Worm (Caenorhabditis elegans) whole organism, midembryonic: ENCODE results near the gene taf-3.
A peak's percentile ranks its signal among the peaks of the same experiment; 100 is the strongest.

ENCODE experiments used
- T22C8.4 ChIP-seq: fragments of 200-800 bp; sonication (Bioruptor generic); IDR thresholded peaks from 2 replicates; pipeline ENCODE4 v1.3.6; 2022; ENCODE audit warnings: missing genetic modification characterization, missing compliant biosample characterization
- cog-1 ChIP-seq: sonication (generic microtip); optimal IDR thresholded peaks from 2 replicates; lab custom pipeline; 2016; ENCODE audit warnings: missing genetic modification characterization, missing compliant biosample characterization
- flt-1 ChIP-seq: fragments of 200-800 bp; sonication (Bioruptor generic); IDR thresholded peaks from 2 replicates; pipeline ENCODE4 v1.3.6; 2022; ENCODE audit warnings: missing genetic modification characterization, missing compliant biosample characterization
- klf-2 ChIP-seq: fragments of 200-800 bp; sonication (Bioruptor generic); conservative IDR thresholded peaks from 2 replicates; pipeline ENCODE4 v1.3.6; 2022; ENCODE audit warnings: missing genetic modification reagents, missing genetic modification characterization, missing compliant biosample characterization
- med-1 ChIP-seq: sonication (generic microtip); optimal IDR thresholded peaks from 2 replicates; lab custom pipeline; 2017; ENCODE audit warnings: missing genetic modification characterization, mild to moderate bottlenecking, missing compliant biosample characterization, antibody characterized with exemption, missing genetic modification reagents; ENCODE audit not compliant: insufficient read depth
- ref-1 ChIP-seq: fragments of 200-800 bp; sonication (Bioruptor generic); conservative IDR thresholded peaks from 2 replicates; pipeline ENCODE4 v1.3.6; 2022; ENCODE audit warnings: missing genetic modification reagents, missing genetic modification characterization, missing compliant biosample characterization
- tab-1 ChIP-seq: fragments of 200-800 bp; sonication (Bioruptor generic); IDR thresholded peaks from 2 replicates; pipeline ENCODE4 v1.3.6; 2022; ENCODE audit warnings: missing genetic modification characterization, missing compliant biosample characterization
- ztf-23 ChIP-seq: fragments of 200-800 bp; sonication (Bioruptor generic); IDR thresholded peaks from 2 replicates; pipeline ENCODE4 v1.3.6; 2022; ENCODE audit warnings: missing genetic modification reagents, missing genetic modification characterization, missing compliant biosample characterization
- ztf-29 ChIP-seq: fragments of 200-800 bp; sonication (Bioruptor generic); IDR thresholded peaks from 2 replicates; pipeline ENCODE4 v1.3.6; 2022; ENCODE audit warnings: missing genetic modification reagents, missing genetic modification characterization, missing compliant biosample characterization

Gene taf-3

DNA sequence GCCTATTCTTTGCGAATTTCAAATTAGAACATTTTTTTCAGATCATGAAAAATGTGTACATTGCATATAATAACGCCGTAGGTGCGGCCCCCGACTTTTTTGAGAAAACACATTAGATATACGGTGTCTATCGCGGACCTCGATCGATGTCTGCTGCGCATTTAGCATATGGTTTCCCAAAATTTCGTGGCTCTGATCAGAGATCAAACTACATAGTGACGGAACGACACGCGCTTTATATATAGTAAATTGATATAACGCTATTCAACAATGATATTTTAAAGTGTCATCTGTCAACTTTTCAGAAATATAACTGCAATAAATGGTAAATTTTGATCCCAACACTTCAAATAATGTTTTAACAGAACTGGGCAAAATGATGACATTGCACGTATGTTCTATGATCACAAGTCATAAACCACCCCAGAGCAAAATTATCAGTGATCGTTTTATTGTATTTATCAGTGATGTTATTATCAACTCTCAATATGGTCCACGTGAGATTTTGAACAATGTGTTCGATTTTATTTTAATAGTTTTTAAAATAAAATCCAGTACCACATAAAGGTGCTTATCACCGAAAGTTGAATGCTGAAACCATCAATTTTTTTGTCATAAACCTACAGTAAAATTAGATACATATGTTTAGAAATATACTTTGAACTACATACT is 14.1 kb downstream of the taf-3 start:
- TF ChIP-seq cog-1 (tag; lab: Kevin White, UChicago) (no peak), ztf-23 (no peak), flt-1 (GFP tag; lab: Robert Waterston, UW) (no peak), klf-2 (GFP tag; lab: Robert Waterston, UW) (no peak), ztf-29 (GFP tag; lab: Robert Waterston, UW) (no peak), ref-1 (GFP tag; lab: Robert Waterston, UW) (no peak), T22C8.4 (GFP tag; lab: Robert Waterston, UW) (no peak), med-1 (GFP tag; lab: Kevin White, UChicago) (no peak), tab-1 (GFP tag; lab: Robert Waterston, UW) (no peak)

DNA sequence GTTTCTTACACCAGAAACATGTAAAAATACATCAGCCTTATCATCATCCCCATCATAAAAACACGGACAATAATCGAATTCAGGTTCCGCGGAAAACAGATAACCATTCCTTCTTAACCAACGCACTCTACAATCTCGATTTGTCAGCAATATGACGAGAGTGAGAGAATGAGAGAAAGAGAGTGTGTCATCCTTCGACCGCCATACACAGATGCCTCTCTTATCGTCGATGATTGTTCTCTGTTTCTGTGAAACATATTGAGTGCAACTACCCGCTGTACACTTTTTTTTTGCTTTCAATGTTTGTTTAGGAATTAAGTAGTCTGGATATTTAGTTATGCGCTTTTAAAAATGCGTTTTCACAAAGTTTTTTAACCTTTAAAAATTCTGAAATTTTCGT is 16.8 kb downstream of the taf-3 start:
- TF ChIP-seq tab-1 (GFP tag; lab: Robert Waterston, UW) (no peak), ztf-29 (GFP tag; lab: Robert Waterston, UW) (no peak), med-1 (GFP tag; lab: Kevin White, UChicago) (no peak), ref-1 (GFP tag; lab: Robert Waterston, UW) (no peak), ztf-23 (no peak), klf-2 (GFP tag; lab: Robert Waterston, UW) (no peak), T22C8.4 (GFP tag; lab: Robert Waterston, UW) (no peak), cog-1 (tag; lab: Kevin White, UChicago) (no peak), flt-1 (GFP tag; lab: Robert Waterston, UW) (no peak)

DNA sequence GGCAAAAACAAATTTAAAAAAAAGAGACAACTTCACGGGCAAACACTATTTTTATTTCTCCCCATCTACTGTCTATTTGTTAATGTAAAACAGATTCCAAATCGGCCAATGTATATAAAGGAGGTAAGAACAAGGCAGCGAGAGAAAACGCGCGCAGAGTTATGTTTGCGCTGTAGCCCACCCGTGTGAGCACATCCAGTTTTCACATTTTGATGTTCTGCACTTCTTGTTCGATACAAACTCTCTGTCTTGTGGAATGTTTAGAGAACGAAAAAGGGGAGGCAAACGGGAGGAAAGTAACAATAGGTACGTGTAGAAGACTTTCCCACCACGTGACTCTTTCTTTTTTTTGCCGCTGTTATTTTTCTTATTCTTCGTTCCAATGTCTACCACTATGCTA is 20.3 kb downstream of the taf-3 start:
- TF ChIP-seq ztf-29 (GFP tag; lab: Robert Waterston, UW) (no peak), ref-1 (GFP tag; lab: Robert Waterston, UW) (no peak), tab-1 (GFP tag; lab: Robert Waterston, UW) (no peak), cog-1 (tag; lab: Kevin White, UChicago) (no peak), flt-1 (GFP tag; lab: Robert Waterston, UW) (no peak), med-1 (GFP tag; lab: Kevin White, UChicago) (no peak), T22C8.4 (GFP tag; lab: Robert Waterston, UW) (no peak), klf-2 (GFP tag; lab: Robert Waterston, UW) (no peak), ztf-23 (no peak)

DNA sequence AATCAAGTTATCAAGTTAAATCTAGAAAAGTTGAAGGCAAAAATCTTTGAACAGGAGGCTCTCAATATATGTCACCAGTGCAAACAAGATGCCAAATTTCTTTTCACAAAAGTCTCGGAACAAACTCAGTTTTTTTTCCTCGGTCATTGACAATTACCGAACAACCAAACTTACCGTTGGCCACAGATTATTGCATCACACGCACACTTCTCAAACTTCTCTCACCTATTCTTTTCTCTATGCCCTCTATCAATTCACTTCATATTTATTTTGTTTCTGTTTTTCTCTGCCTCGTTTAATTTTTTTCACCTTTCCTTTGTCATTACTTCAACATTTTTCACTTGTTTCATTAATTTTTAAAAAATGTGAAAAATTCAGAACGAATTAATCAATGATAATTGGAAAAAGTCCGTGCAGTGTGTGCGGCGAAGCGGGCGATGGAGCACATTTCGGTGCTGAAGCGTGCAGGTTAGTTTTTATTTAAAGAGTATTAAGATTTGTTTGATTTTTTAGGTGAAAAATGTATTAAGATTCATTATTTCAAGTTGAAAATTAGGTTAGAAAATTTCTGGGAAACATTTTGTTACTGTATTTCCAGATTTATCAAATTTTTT is 22.5 kb downstream of the taf-3 start, which contains the start of gene nhr-28:
Gene nhr-28, plus strand, starts transcription at position 379 of the 614 bp plus-strand sequence.
- TF ChIP-seq T22C8.4 (GFP tag; lab: Robert Waterston, UW) (no peak), klf-2 (GFP tag; lab: Robert Waterston, UW) (no peak), ztf-29 (GFP tag; lab: Robert Waterston, UW) (no peak), ref-1 (GFP tag; lab: Robert Waterston, UW) (no peak), cog-1 (tag; lab: Kevin White, UChicago) (no peak), ztf-23 (no peak), flt-1 (GFP tag; lab: Robert Waterston, UW) (no peak), med-1 (GFP tag; lab: Kevin White, UChicago) (no peak), tab-1 (GFP tag; lab: Robert Waterston, UW) (no peak)

DNA sequence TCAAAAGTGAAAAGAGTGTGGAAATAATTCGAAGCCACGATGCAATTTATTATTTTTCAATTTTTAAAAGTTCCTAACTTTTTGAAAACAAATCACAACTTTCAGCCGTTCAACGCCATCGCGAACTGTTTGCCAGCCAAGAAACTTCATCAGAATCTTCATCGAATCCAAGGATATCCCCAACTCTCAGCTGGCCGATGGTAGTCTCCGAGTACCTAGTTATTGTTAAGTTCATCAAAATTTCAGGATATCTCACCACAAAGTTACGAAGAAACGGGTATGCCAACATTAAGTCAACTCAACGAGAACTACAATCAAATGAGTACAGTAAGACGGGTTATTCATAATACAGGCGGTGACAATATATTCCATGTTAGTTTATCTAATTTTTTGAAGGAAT is 24.1 kb downstream of the taf-3 start:
- TF ChIP-seq med-1 (GFP tag; lab: Kevin White, UChicago) = no peak
- no peak for TF ChIP-seq ref-1 (GFP tag; lab: Robert Waterston, UW)
- no peak for TF ChIP-seq cog-1 (tag; lab: Kevin White, UChicago)
- no peak for TF ChIP-seq tab-1 (GFP tag; lab: Robert Waterston, UW)
- no peak for TF ChIP-seq flt-1 (GFP tag; lab: Robert Waterston, UW)
- TF ChIP-seq T22C8.4 (GFP tag; lab: Robert Waterston, UW) = no peak
- TF ChIP-seq ztf-23 = no peak
- TF ChIP-seq klf-2 (GFP tag; lab: Robert Waterston, UW) = no peak
- no peak for TF ChIP-seq ztf-29 (GFP tag; lab: Robert Waterston, UW)

DNA sequence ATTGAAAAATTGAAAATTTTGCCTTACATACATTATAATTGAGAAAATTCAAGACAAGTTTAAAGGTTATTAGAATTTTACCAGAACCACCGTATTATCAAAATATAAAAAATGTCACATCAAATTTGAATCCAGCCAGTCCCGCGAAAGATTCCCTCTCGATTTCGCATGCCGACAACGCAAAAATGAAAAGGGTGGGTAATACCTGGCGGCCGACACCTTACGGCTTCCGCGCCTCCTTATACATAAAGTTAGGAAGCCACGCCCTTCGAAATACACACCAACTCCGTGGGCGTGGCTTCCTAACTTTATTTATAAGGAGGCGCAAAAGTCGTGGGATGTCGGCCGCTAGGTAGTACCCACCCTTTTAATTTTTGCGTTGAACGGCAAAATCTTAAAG is 25.3 kb downstream of the taf-3 start:
- TF ChIP-seq ztf-23 (no peak), tab-1 (GFP tag; lab: Robert Waterston, UW) (0 out of 2 replicates have a peak, but pooled peaks have one; percentile 54)

DNA sequence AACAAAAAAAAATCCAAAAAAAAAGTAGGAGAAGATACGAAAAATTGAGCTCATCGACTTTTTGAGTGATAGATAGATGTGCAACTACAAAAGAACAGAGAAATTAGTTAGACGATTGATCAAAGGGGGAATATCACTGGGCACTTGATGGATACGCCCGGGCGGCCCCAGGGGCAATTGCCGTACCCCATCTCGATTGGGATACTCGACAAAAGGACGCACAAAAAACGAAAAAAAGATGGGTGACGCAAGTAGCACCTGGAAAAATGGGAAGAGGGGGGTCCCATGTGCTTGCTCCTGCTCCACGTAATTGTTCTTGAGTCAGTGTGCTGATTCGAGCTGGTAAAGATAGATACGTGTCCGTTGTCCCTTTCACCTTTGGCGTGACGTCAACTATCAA is 28.8 kb downstream of the taf-3 start:
- TF ChIP-seq ztf-29 (GFP tag; lab: Robert Waterston, UW) = no peak
- TF ChIP-seq cog-1 (tag; lab: Kevin White, UChicago) = no peak
- TF ChIP-seq flt-1 (GFP tag; lab: Robert Waterston, UW) = no peak
- no peak for TF ChIP-seq klf-2 (GFP tag; lab: Robert Waterston, UW)
- no peak for TF ChIP-seq T22C8.4 (GFP tag; lab: Robert Waterston, UW)
- no peak for TF ChIP-seq ztf-23
- no peak for TF ChIP-seq tab-1 (GFP tag; lab: Robert Waterston, UW)
- TF ChIP-seq med-1 (GFP tag; lab: Kevin White, UChicago) = no peak
- no peak for TF ChIP-seq ref-1 (GFP tag; lab: Robert Waterston, UW)

DNA sequence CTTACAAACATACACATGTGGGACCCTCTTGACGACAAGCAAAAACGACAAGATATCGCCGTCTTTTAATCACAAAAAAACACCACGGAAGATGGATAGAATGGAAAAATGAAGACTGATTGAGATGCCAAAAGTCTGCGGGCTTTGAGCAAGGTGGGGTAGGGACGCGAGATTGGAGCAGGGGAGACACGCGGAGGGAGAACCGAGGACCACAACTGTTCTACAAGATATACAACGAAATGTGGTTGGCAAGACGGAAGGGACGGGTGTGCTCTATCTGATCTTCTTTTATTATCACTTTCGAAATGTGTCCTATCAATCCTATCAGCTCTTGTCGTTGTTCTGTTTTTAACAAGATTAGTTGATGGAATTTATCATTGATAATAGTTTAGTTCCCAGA is 31.4 kb downstream of the taf-3 start:
- TF ChIP-seq ztf-29 (GFP tag; lab: Robert Waterston, UW) = no peak
- no peak for TF ChIP-seq ref-1 (GFP tag; lab: Robert Waterston, UW)
- no peak for TF ChIP-seq klf-2 (GFP tag; lab: Robert Waterston, UW)
- no peak for TF ChIP-seq med-1 (GFP tag; lab: Kevin White, UChicago)
- TF ChIP-seq T22C8.4 (GFP tag; lab: Robert Waterston, UW) = no peak
- TF ChIP-seq cog-1 (tag; lab: Kevin White, UChicago) = no peak
- no peak for TF ChIP-seq ztf-23
- TF ChIP-seq tab-1 (GFP tag; lab: Robert Waterston, UW) = no peak
- no peak for TF ChIP-seq flt-1 (GFP tag; lab: Robert Waterston, UW)

DNA sequence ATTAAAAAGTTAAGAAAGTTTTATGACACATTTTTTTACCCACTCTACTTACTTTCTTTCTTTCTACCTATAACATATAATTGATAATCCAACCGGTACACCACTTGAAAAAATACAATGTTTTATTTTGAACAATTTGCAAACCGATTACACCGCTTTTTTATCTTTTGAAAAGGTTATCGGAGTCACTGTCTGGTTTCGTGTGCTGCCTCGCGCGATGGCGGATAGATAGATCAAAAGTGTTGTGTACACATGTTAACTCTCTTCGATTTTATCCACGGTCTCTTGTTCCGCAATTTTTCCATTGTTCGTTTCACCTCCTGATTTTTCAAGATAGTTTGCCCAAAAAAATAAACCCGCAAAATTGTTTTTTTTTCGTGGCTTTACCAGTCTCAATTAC is 34.3 kb downstream of the taf-3 start:
- TF ChIP-seq ref-1 (GFP tag; lab: Robert Waterston, UW) = no peak
- TF ChIP-seq klf-2 (GFP tag; lab: Robert Waterston, UW) = no peak
- TF ChIP-seq med-1 (GFP tag; lab: Kevin White, UChicago) = no peak
- no peak for TF ChIP-seq ztf-29 (GFP tag; lab: Robert Waterston, UW)
- no peak for TF ChIP-seq flt-1 (GFP tag; lab: Robert Waterston, UW)
- no peak for TF ChIP-seq cog-1 (tag; lab: Kevin White, UChicago)
- no peak for TF ChIP-seq tab-1 (GFP tag; lab: Robert Waterston, UW)
- TF ChIP-seq T22C8.4 (GFP tag; lab: Robert Waterston, UW) = no peak
- TF ChIP-seq ztf-23 = no peak
